Fruit fly (Drosophila melanogaster) whole organism, wandering third instar larva: Measurements from ENCODE around the gene Prosbeta4.

ENCODE experiments used
- CG32264 ChIP-seq: fragments of 200-800 bp; sonication (Bioruptor generic); optimal IDR thresholded peaks from 2 replicates; lab custom pipeline; 2016; ENCODE audit warnings: missing biosample characterization, missing genetic modification characterization
- CG9705 ChIP-seq: fragments of 200-800 bp; sonication (Bioruptor generic); optimal IDR thresholded peaks from 2 replicates; lab custom pipeline; 2018; ENCODE audit warnings: missing biosample characterization, mild to moderate bottlenecking, missing genetic modification characterization
- CrebA ChIP-seq: fragments of 200-800 bp; sonication (Bioruptor generic); optimal IDR thresholded peaks from 2 replicates; lab custom pipeline; 2016; ENCODE audit warnings: missing biosample characterization, mild to moderate bottlenecking, missing genetic modification characterization, borderline replicate concordance
- Dfd ChIP-seq: fragments of >200 bp; optimal IDR thresholded peaks from 2 replicates; lab custom pipeline; 2017; ENCODE audit warnings: missing biosample characterization, missing genetic modification characterization
- Dif ChIP-seq: fragments of 200-275, 200-300 bp; sonication (Bioruptor generic); optimal IDR thresholded peaks from 2 replicates; lab custom pipeline; 2018; ENCODE audit warnings: missing biosample characterization, missing genetic modification characterization; ENCODE audit not compliant: partially characterized antibody
- HLH106 ChIP-seq: fragments of 200-800 bp; optimal IDR thresholded peaks from 3 replicates; lab custom pipeline; 2019; ENCODE audit warnings: missing biosample characterization, mild to moderate bottlenecking, missing genetic modification characterization, moderate library complexity
- Hnf4 ChIP-seq: fragments of 200-800 bp; sonication (Bioruptor generic); optimal IDR thresholded peaks from 2 replicates; lab custom pipeline; 2016; ENCODE audit warnings: missing biosample characterization, mild to moderate bottlenecking, missing genetic modification characterization
- Hr78 ChIP-seq: fragments of >200 bp; optimal IDR thresholded peaks from 2 replicates; lab custom pipeline; 2017; ENCODE audit warnings: missing biosample characterization, missing genetic modification characterization
- Hr83 ChIP-seq: fragments of 200-300 bp; sonication (Bioruptor generic); optimal IDR thresholded peaks from 2 replicates; lab custom pipeline; 2016; ENCODE audit warnings: missing biosample characterization, mild to moderate bottlenecking, missing genetic modification characterization, moderate library complexity; ENCODE audit not compliant: poor library complexity, severe bottlenecking
- Jra ChIP-seq: sonication (Bioruptor generic); optimal IDR thresholded peaks from 2 replicates; lab custom pipeline; 2016; ENCODE audit warnings: missing biosample characterization, missing genetic modification characterization
- Mio ChIP-seq: sonication (Bioruptor generic); optimal IDR thresholded peaks from 2 replicates; lab custom pipeline; 2016; ENCODE audit warnings: missing biosample characterization, missing genetic modification characterization
- Myc ChIP-seq: fragments of >200 bp; optimal IDR thresholded peaks from 2 replicates; lab custom pipeline; 2017
- N ChIP-seq: fragments of >200 bp; optimal IDR thresholded peaks from 2 replicates; lab custom pipeline; 2018; ENCODE audit warnings: missing biosample characterization, missing external identifiers, missing genetic modification characterization
- Sp1 ChIP-seq: fragments of 200-800 bp; sonication (Bioruptor generic); optimal IDR thresholded peaks from 3 replicates; lab custom pipeline; 2019; ENCODE audit warnings: missing biosample characterization, mild to moderate bottlenecking, missing genetic modification characterization, moderate library complexity
- Vsx2 ChIP-seq: fragments of 200-300, 225-300 bp; sonication (Bioruptor generic); optimal IDR thresholded peaks from 2 replicates; lab custom pipeline; 2018; ENCODE audit warnings: missing biosample characterization, missing genetic modification characterization; ENCODE audit not compliant: partially characterized antibody
- br ChIP-seq: fragments of 200-800 bp; sonication (Bioruptor generic); optimal IDR thresholded peaks from 2 replicates; lab custom pipeline; 2016; ENCODE audit warnings: missing biosample characterization, missing genetic modification characterization
- brk ChIP-seq: fragments of 200-800 bp; sonication (Bioruptor generic); optimal IDR thresholded peaks from 2 replicates; lab custom pipeline; 2016; ENCODE audit warnings: missing biosample characterization, mild to moderate bottlenecking, missing genetic modification characterization
- dl ChIP-seq, 2 experiments: fragments of 175-275, 200-275 bp in 1 of 2; fragments of 200-275 bp in 1 of 2; sonication (Bioruptor generic); optimal IDR thresholded peaks; lab custom pipeline; 2018; ENCODE audit warnings: mild to moderate bottlenecking in 2 of 2, missing biosample characterization in 2 of 2, missing genetic modification characterization in 2 of 2, moderate library complexity in 2 of 2; ENCODE audit not compliant: partially characterized antibody in 2 of 2, insufficient read depth in 1 of 2
- dmrt93B ChIP-seq: fragments of 200-800 bp; sonication (Bioruptor generic); optimal IDR thresholded peaks from 2 replicates; lab custom pipeline; 2018; ENCODE audit warnings: missing biosample characterization, mild to moderate bottlenecking, missing genetic modification characterization
- dsf ChIP-seq: sonication (Bioruptor generic); optimal IDR thresholded peaks from 2 replicates; lab custom pipeline; 2016; ENCODE audit warnings: missing biosample characterization, missing genetic modification characterization, borderline replicate concordance
- ey ChIP-seq: fragments of 200-800 bp; sonication (Bioruptor generic); optimal IDR thresholded peaks from 2 replicates; lab custom pipeline; 2016; ENCODE audit warnings: missing biosample characterization, missing genetic modification characterization
- foxo ChIP-seq, 2 experiments: fragments of 200-800 bp; sonication (Bioruptor generic); optimal IDR thresholded peaks; 2 replicates in 1 of 2; 3 replicates in 1 of 2; lab custom pipeline; 2016 to 2017; ENCODE audit warnings: missing biosample characterization in 2 of 2, missing genetic modification characterization in 2 of 2
- fru ChIP-seq: fragments of 200-800 bp; sonication (Bioruptor generic); optimal IDR thresholded peaks from 3 replicates; lab custom pipeline; 2016; ENCODE audit warnings: missing biosample characterization, mild to moderate bottlenecking, missing genetic modification characterization
- h ChIP-seq: fragments of 200-800 bp; sonication (Bioruptor generic); optimal IDR thresholded peaks from 3 replicates; lab custom pipeline; 2016; ENCODE audit warnings: missing biosample characterization, mild to moderate bottlenecking, missing genetic modification characterization
- jim ChIP-seq: fragments of 175-275, 200-325 bp; sonication (Bioruptor generic); optimal IDR thresholded peaks from 2 replicates; lab custom pipeline; 2016; ENCODE audit warnings: missing biosample characterization, mild to moderate bottlenecking, missing genetic modification characterization
- lola ChIP-seq: fragments of >200 bp; optimal IDR thresholded peaks from 2 replicates; lab custom pipeline; 2017; ENCODE audit warnings: missing biosample characterization, missing genetic modification characterization
- pan ChIP-seq: fragments of >200 bp; optimal IDR thresholded peaks from 2 replicates; lab custom pipeline; 2017
- psq ChIP-seq: fragments of 200-800 bp; sonication (Bioruptor generic); optimal IDR thresholded peaks from 3 replicates; lab custom pipeline; 2017; ENCODE audit warnings: missing biosample characterization, mild to moderate bottlenecking, missing genetic modification characterization, moderate library complexity
- rgr ChIP-seq: fragments of 200-800 bp; sonication (Bioruptor generic); optimal IDR thresholded peaks from 3 replicates; lab custom pipeline; 2016; ENCODE audit warnings: missing biosample characterization, mild to moderate bottlenecking, missing genetic modification characterization
- sage ChIP-seq: fragments of 200-800 bp; sonication (Bioruptor generic); optimal IDR thresholded peaks from 2 replicates; lab custom pipeline; 2016; ENCODE audit warnings: missing biosample characterization, mild to moderate bottlenecking, missing genetic modification characterization
- sv ChIP-seq: fragments of 200-800 bp; sonication (Bioruptor generic); optimal IDR thresholded peaks from 3 replicates; lab custom pipeline; 2016; ENCODE audit warnings: missing biosample characterization, missing genetic modification characterization
- tai ChIP-seq: sonication (Bioruptor generic); optimal IDR thresholded peaks from 2 replicates; lab custom pipeline; 2016; ENCODE audit warnings: missing biosample characterization, missing genetic modification characterization
- usp ChIP-seq: fragments of >200 bp; optimal IDR thresholded peaks from 2 replicates; lab custom pipeline; 2017; ENCODE audit warnings: missing biosample characterization, missing genetic modification characterization
- woc ChIP-seq: sonication (Bioruptor generic); optimal IDR thresholded peaks from 2 replicates; lab custom pipeline; 2016; ENCODE audit warnings: missing biosample characterization, mild to moderate bottlenecking, missing genetic modification characterization

The Prosbeta4 gene

dm6 chr2L:16731799-16732198 is at the start of gene Prosbeta4:
Prosbeta4 (minus strand) TSS chr2L:16732133.
- TF ChIP-seq Hr83 (GFP tag; lab: Kevin White, UChicago): no peak
- TF ChIP-seq Hnf4: no peak
- no peak for TF ChIP-seq ey (GFP tag; lab: Kevin White, UChicago)
- no peak for TF ChIP-seq psq
- no peak for TF ChIP-seq tai (GFP tag; lab: Kevin White, UChicago)
- TF ChIP-seq jim (GFP tag; lab: Kevin White, UChicago): no peak
- no peak for TF ChIP-seq Sp1 (GFP tag; lab: Kevin White, UChicago)
- no peak for TF ChIP-seq HLH106 (tag; lab: Kevin White, UChicago)
- TF ChIP-seq pan (lab: Kevin White, UChicago): no peak
- no peak for TF ChIP-seq rgr (GFP tag; lab: Kevin White, UChicago)

DNA sequence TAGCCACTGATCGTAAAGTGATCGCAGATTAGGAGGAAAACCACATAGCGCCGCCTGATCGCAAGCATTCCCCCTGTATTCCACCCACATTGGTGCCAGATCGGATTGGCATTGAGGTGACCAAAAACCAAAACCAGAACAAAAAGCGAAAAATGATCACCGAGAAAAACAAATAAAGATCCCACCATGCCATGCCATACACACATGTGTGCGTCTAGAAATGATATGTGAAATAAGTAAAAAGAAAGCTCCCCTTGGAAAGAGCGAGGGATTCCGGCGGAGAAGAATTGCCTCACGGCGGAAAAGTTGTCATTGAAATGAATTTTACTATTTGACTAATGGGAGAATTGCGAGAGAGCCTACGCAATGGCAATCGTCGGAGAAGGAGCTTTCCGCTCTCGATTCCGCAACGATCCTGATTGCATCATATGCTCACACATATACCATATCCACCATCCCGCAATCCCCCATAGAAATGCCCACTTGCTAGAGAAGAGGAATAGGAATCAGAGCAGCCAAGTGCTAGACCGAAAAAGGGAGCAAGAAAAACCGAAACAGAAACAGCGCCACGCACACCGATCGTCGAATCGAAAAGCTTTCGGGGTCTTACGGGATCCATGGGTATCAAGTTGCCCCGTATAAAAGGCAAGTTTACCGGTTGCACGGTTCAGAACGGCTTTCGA is 34.3 kb upstream of the Prosbeta4 start, which contains the start of gene Mhc:
Gene Mhc, plus strand, starts transcription at position 497 of the 683 bp plus-strand sequence.
- TF ChIP-seq Hr83 (GFP tag; lab: Kevin White, UChicago) (no peak), fru (GFP tag; lab: Kevin White, UChicago) (no peak), pan (lab: Kevin White, UChicago) (no peak), Myc (lab: Kevin White, UChicago) (no peak), dmrt93B (no peak), Vsx2 (GFP tag; lab: Kevin White, UChicago) (no peak), dsf (GFP tag; lab: Kevin White, UChicago) (no peak), ey (GFP tag; lab: Kevin White, UChicago) (no peak), Mio (GFP tag; lab: Kevin White, UChicago) (no peak), lola (GFP tag; lab: Kevin White, UChicago) (no peak), CrebA (no peak), woc (GFP tag; lab: Kevin White, UChicago) (no peak), Hr78 (GFP tag; lab: Kevin White, UChicago) (no peak), dl (GFP tag; optimal IDR thresholded peaks at IDR 0.05; lab: Kevin White, UChicago; ENCODE audit: insufficient read depth in 1 of 2, partially characterized antibody in 2 of 2) (no peak), sv (no peak), CG32264 (GFP tag; lab: Kevin White, UChicago) (no peak), HLH106 (tag; lab: Kevin White, UChicago) (no peak), br (GFP tag; lab: Kevin White, UChicago) (no peak), usp (no peak)

DNA sequence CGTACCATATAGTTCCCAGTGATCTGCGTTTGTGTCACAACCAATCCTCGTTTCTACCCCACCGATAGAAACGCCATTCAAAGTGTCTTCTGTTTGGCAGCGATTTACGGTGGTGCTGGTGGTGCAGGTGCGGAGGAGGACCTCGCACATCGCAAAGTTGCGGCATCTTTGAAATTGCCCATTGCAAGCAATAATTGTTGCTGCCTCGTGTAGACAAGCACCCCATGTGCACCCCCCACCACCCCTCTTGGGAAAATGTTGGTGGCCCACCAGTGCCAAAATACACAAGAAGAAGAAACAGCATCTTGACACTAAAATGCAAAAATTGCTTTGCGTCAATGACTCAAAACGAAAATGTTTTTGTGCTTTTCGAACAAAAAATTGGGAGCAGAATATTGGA is 32.5 kb upstream of the Prosbeta4 start:
- TF ChIP-seq CG32264 (GFP tag; lab: Kevin White, UChicago): no peak
- no peak for TF ChIP-seq psq
- TF ChIP-seq dsf (GFP tag; lab: Kevin White, UChicago): no peak
- no peak for TF ChIP-seq Dfd (GFP tag; lab: Kevin White, UChicago)
- TF ChIP-seq pan (lab: Kevin White, UChicago): no peak
- no peak for TF ChIP-seq h (GFP tag; lab: Kevin White, UChicago)
- no peak for TF ChIP-seq Hr83 (GFP tag; lab: Kevin White, UChicago)
- TF ChIP-seq CG9705 (GFP tag; lab: Kevin White, UChicago): no peak
- no peak for TF ChIP-seq HLH106 (tag; lab: Kevin White, UChicago)
- TF ChIP-seq jim (GFP tag; lab: Kevin White, UChicago): no peak
- no peak for TF ChIP-seq dl (GFP tag; optimal IDR thresholded peaks at IDR 0.05; lab: Kevin White, UChicago; ENCODE audit: insufficient read depth in 1 of 2, partially characterized antibody in 2 of 2)
- no peak for TF ChIP-seq Mio (GFP tag; lab: Kevin White, UChicago)
- no peak for TF ChIP-seq lola (GFP tag; lab: Kevin White, UChicago)
- TF ChIP-seq rgr (GFP tag; lab: Kevin White, UChicago): no peak
- TF ChIP-seq br (GFP tag; lab: Kevin White, UChicago): no peak
- no peak for TF ChIP-seq sage (GFP tag; lab: Kevin White, UChicago)
- no peak for TF ChIP-seq woc (GFP tag; lab: Kevin White, UChicago)
- TF ChIP-seq Sp1 (GFP tag; lab: Kevin White, UChicago): no peak
- TF ChIP-seq Myc (lab: Kevin White, UChicago): no peak
- TF ChIP-seq CrebA: no peak

DNA sequence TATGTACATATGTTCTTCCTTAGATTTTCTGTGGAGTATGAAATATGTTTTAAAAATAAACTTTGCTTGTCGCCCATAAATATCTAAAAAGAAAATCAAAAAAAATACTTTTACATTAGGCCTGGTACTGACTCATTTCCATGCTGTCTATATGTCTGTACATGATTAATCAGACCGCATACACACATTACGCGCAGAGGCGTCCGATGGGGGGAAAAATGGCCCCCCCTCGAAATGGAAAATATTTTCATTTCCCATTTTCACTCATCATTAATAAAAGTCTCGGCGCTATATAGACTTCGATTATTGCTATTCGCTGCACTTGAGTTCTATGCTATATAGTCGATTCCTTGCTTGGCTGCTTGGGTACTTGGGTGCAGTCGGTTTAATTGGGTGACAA is 30.0 kb upstream of the Prosbeta4 start:
- TF ChIP-seq rgr (GFP tag; lab: Kevin White, UChicago) (no peak), N (no peak), HLH106 (tag; lab: Kevin White, UChicago) (no peak), CrebA (no peak), dl (GFP tag; optimal IDR thresholded peaks at IDR 0.05; lab: Kevin White, UChicago; ENCODE audit: insufficient read depth in 1 of 2, partially characterized antibody in 2 of 2) (no peak), br (GFP tag; lab: Kevin White, UChicago) (no peak), brk (GFP tag; lab: Kevin White, UChicago) (no peak), foxo (GFP tag; optimal IDR thresholded peaks at IDR 0.05; lab: Kevin White, UChicago) (no peak), fru (GFP tag; lab: Kevin White, UChicago) (no peak), Sp1 (GFP tag; lab: Kevin White, UChicago) (no peak), Jra (GFP tag; lab: Kevin White, UChicago) (no peak), Dif (GFP tag; lab: Kevin White, UChicago) (no peak), Dfd (GFP tag; lab: Kevin White, UChicago) (no peak), sv (no peak), Mio (GFP tag; lab: Kevin White, UChicago) (no peak), sage (GFP tag; lab: Kevin White, UChicago) (no peak)
